Fruit fly (Drosophila melanogaster): ENCODE results near the gene Vml.

Gene Vml

dm6 chrX:2262511-2262910 lies 13.1 kb upstream of the Vml start, which contains the start of the genes temp and CG3071 (continued):
- TF ChIP-seq CG11247 (GFP tag; IDR thresholded peaks at IDR 0.05) (peak; percentile 21; the same call in 1 of the 2 replicates), CG8478 (optimal IDR thresholded peaks at IDR 0.05) (no peak), chif (GFP tag; optimal IDR thresholded peaks at IDR 0.05) (peak; percentile 27 to 50), CG31388 (GFP tag; optimal IDR thresholded peaks at IDR 0.05) (no peak), ERR (GFP tag; optimal IDR thresholded peaks at IDR 0.05) (peak; percentile 40), ab (GFP tag; optimal IDR thresholded peaks at IDR 0.05) (no peak), klu (GFP tag; IDR thresholded peaks at IDR 0.05) (peak; percentile 56; the same call in 1 of the 2 replicates), CG12071 (GFP tag; optimal IDR thresholded peaks at IDR 0.05) (no peak), Camta (GFP tag; optimal IDR thresholded peaks at IDR 0.05) (peak; percentile 56), Usf (GFP tag; optimal IDR thresholded peaks at IDR 0.05) (peak; percentile 37), trem (tag; optimal IDR thresholded peaks at IDR 0.05) (peak; percentile 51)

dm6 chrX:2269822-2270556 lies 5.6 kb upstream of the Vml start:
- TF ChIP-seq Hsf (GFP tag; optimal IDR thresholded peaks at IDR 0.05) (no peak), stwl (tag; optimal IDR thresholded peaks at IDR 0.05) (no peak), mirr (GFP tag; optimal IDR thresholded peaks at IDR 0.05) (peak; percentile 7), MTF-1 (GFP tag; optimal IDR thresholded peaks at IDR 0.05; ENCODE audit: borderline replicate concordance) (peak; percentile 2), CG3995 (GFP tag; optimal IDR thresholded peaks at IDR 0.05) (no peak), Dbx (GFP tag; IDR thresholded peaks at IDR 0.05) (0 out of 3 replicates have a peak, but pooled peaks have one; percentile 17), hb (GFP tag; IDR thresholded peaks at IDR 0.05; ENCODE audit: partially characterized antibody) (no peak), phol (tag; optimal IDR thresholded peaks at IDR 0.05) (no peak), CG10267 (tag; optimal IDR thresholded peaks at IDR 0.05) (no peak), CG13624 (GFP tag; optimal IDR thresholded peaks at IDR 0.05) (no peak), Sox102F (GFP tag; optimal IDR thresholded peaks at IDR 0.05) (no peak), vvl (GFP tag; IDR thresholded peaks at IDR 0.05) (no peak), dimm (GFP tag; IDR thresholded peaks at IDR 0.05) (no peak), CG18619 (GFP tag; optimal IDR thresholded peaks at IDR 0.05) (no peak), hth (optimal IDR thresholded peaks at IDR 0.05) (no peak), CG14667 (GFP tag; IDR thresholded peaks at IDR 0.05) (no peak), Blimp-1 (GFP tag; optimal IDR thresholded peaks at IDR 0.05) (no peak), CG32772 (GFP tag; IDR thresholded peaks at IDR 0.05) (peak; percentile 50; the same call in 1 of the 2 replicates), CG7987 (GFP tag; optimal IDR thresholded peaks at IDR 0.05) (no peak), gfzf (GFP tag; optimal IDR thresholded peaks at IDR 0.05) (no peak), Rfx (GFP tag; IDR thresholded peaks at IDR 0.05) (peak; percentile 17; the same call in 1 of the 2 replicates), CG3407 (GFP tag; optimal IDR thresholded peaks at IDR 0.05) (no peak), CG10431 (GFP tag; optimal IDR thresholded peaks at IDR 0.05) (no peak), odd (GFP tag; optimal IDR thresholded peaks at IDR 0.05) (no peak), schlank (tag; optimal IDR thresholded peaks at IDR 0.05) (no peak), D (optimal IDR thresholded peaks at IDR 0.05) (no peak), D (GFP tag; optimal IDR thresholded peaks at IDR 0.05) (peak; percentile 32), crp (GFP tag; optimal IDR thresholded peaks at IDR 0.05) (no peak), CG17912 (GFP tag; optimal IDR thresholded peaks at IDR 0.05) (no peak), CG43689 (GFP tag; IDR thresholded peaks at IDR 0.05) (0 out of 2 replicates have a peak, but pooled peaks have one; percentile 14), CG8290 (GFP tag; optimal IDR thresholded peaks at IDR 0.05) (peak; percentile 12), CG8290 (tag; optimal IDR thresholded peaks at IDR 0.05) (peak in 1 of 2 experiments; percentile 42), Gsc (GFP tag; IDR thresholded peaks at IDR 0.05) (no peak), Adf1 (GFP tag; IDR thresholded peaks at IDR 0.05) (no peak), Pdp1 (GFP tag; optimal IDR thresholded peaks at IDR 0.05) (peak in 1 of 2 experiments; percentile 59), CG12219 (GFP tag; optimal IDR thresholded peaks at IDR 0.05) (no peak), cg (GFP tag; optimal IDR thresholded peaks at IDR 0.05) (peak; percentile 79), CG16863 (GFP tag; optimal IDR thresholded peaks at IDR 0.05) (no peak)

Data from whole organism, embryonic.